Fruit fly (Drosophila melanogaster) whole organism: Measurements from ENCODE around the gene Evi5.

Source experiments
- CG8478 ChIP-seq: fragments of >200 bp; optimal IDR thresholded peaks from 2 replicates; lab custom pipeline; 2018; ENCODE audit warnings: inconsistent platforms
- EcR ChIP-seq, 2 experiments: fragments of >200 bp; optimal IDR thresholded peaks; 2 replicates each; lab custom pipeline; 2017; ENCODE audit warnings: missing biosample characterization in 2 of 2, missing genetic modification characterization in 2 of 2, missing genetic modification reagents in 2 of 2
- usp ChIP-seq: fragments of >200 bp; optimal IDR thresholded peaks from 2 replicates; lab custom pipeline; 2017; ENCODE audit warnings: missing biosample characterization, missing genetic modification characterization, mixed read lengths

DNA sequence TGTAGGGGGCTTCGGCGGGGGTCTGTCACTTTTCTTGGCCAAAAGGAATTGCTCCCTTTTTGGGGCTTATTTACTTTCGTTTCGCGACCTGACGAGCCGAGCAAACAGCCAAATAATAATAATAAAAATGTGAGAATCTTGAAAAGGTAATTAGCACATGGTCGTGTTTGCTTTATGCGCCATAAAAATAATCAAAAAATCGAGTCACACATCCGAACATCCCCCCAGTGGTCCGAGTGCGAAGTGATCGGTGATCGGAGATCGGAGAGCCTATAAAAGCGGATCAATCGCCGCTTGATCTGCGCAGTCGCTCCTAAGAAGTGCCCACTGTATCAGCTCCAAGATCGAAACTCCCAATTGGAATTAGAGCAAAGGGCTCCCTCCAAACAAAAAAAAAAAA is 31.7 kb downstream of the Evi5 start, which contains the start of gene Gs2:
- no peak for TF ChIP-seq EcR (GFP tag; optimal IDR thresholded peaks at IDR 0.05; lab: Kevin White, UChicago)
- no peak for TF ChIP-seq usp (GFP tag; lab: Kevin White, UChicago)
- TF ChIP-seq CG8478 = no peak
